Worm (Caenorhabditis elegans) whole organism, young adult: Measurements from ENCODE around the gene ari-2.

Source experiments
- Y53F4B.3 ChIP-seq: fragments of 200-800 bp; sonication (Bioruptor generic); IDR thresholded peaks from 2 replicates; pipeline ENCODE4 v1.3.6; 2022; ENCODE audit warnings: missing genetic modification reagents, missing genetic modification characterization, missing compliant biosample characterization
- ama-1 ChIP-seq, 3 experiments: fragments of 150-350 bp in 1 of 3; sonication (generic microtip) in 2 of 3; optimal IDR thresholded peaks; 2 replicates each; lab custom pipeline; 2014 to 2018; ENCODE audit warnings: missing biosample characterization in 2 of 3, missing genetic modification characterization in 2 of 3, missing genetic modification reagents in 2 of 3
- die-1 ChIP-seq: sonication (generic microtip); optimal IDR thresholded peaks from 2 replicates; lab custom pipeline; 2016; ENCODE audit warnings: missing genotype, mild to moderate bottlenecking, missing genetic modification characterization, missing compliant biosample characterization
- dox-1 ChIP-seq: fragments of 200-800 bp; sonication (Bioruptor generic); IDR thresholded peaks from 2 replicates; pipeline ENCODE4 v1.3.6; 2022; ENCODE audit warnings: missing genetic modification reagents, missing genetic modification characterization, missing compliant biosample characterization
- hmg-20 ChIP-seq: fragments of 200-800 bp; sonication (Bioruptor generic); IDR thresholded peaks from 2 replicates; pipeline ENCODE4 v1.3.6; 2022; ENCODE audit warnings: missing genetic modification reagents, missing genetic modification characterization, missing compliant biosample characterization
- hsf-1 ChIP-seq: fragments of 200-800 bp; sonication (Bioruptor generic); IDR thresholded peaks from 2 replicates; pipeline ENCODE4 v1.3.6; 2022; ENCODE audit warnings: missing genetic modification reagents, missing genetic modification characterization, missing compliant biosample characterization
- let-607 ChIP-seq, 2 experiments: fragments of 200-800 bp in 1 of 2; sonication (Bioruptor generic) in 1 of 2; sonication (generic microtip) in 1 of 2; optimal IDR thresholded peaks; 2 replicates each; lab custom pipeline; 2016 to 2018; ENCODE audit warnings: mild to moderate bottlenecking in 2 of 2, missing compliant biosample characterization in 2 of 2, missing genetic modification characterization in 2 of 2, moderate library complexity in 2 of 2, missing genotype in 1 of 2
- lin-40 ChIP-seq: sonication (generic microtip); optimal IDR thresholded peaks from 2 replicates; lab custom pipeline; 2016; ENCODE audit warnings: missing genetic modification characterization, mild to moderate bottlenecking, missing compliant biosample characterization, missing genotype, missing genetic modification reagents
- nfyb-1 ChIP-seq: fragments of 200-800 bp; sonication (Bioruptor generic); IDR thresholded peaks from 2 replicates; pipeline ENCODE4 v1.3.6; 2022; ENCODE audit warnings: missing genetic modification reagents, missing genetic modification characterization, missing compliant biosample characterization
- sea-2 ChIP-seq: fragments of 200-800 bp; sonication (Bioruptor generic); IDR thresholded peaks from 2 replicates; pipeline ENCODE4 v1.3.6; 2022; ENCODE audit warnings: missing genetic modification characterization, missing compliant biosample characterization
- tlf-1 ChIP-seq: fragments of 200-800 bp; sonication (Bioruptor generic); optimal IDR thresholded peaks from 2 replicates; lab custom pipeline; 2018; ENCODE audit warnings: mild to moderate bottlenecking, missing genetic modification characterization, missing compliant biosample characterization

- TF ChIP-seq dox-1 (GFP tag; lab: Robert Waterston, UW) (no peak), Y53F4B.3 (GFP tag; lab: Robert Waterston, UW) (no peak), die-1 (tag; lab: Kevin White, UChicago) (no peak), sea-2 (GFP tag; lab: Robert Waterston, UW) (no peak), nfyb-1 (GFP tag; lab: Robert Waterston, UW) (no peak), ama-1 (optimal IDR thresholded peaks at IDR 0.05; lab: Kevin White, UChicago) (no peak), ama-1 (GFP tag; optimal IDR thresholded peaks at IDR 0.05; lab: Kevin White, UChicago) (no peak), tlf-1 (GFP tag; lab: Kevin White, UChicago) (no peak), hsf-1 (GFP tag; lab: Robert Waterston, UW) (no peak), lin-40 (tag; lab: Kevin White, UChicago) (no peak), let-607 (tag; optimal IDR thresholded peaks at IDR 0.05; lab: Kevin White, UChicago) (no peak), hmg-20 (GFP tag; lab: Robert Waterston, UW) (no peak)
These were observed 36.1 kb upstream of the ari-2 start for ce11 chrIV:5514789-5515188.
